Worm (Caenorhabditis elegans): ENCODE measurements around the gene F16G10.8.

The F16G10.8 gene

ce11 chrII:2383334-2383733 is at the start of gene F16G10.8:
Gene F16G10.8, minus strand, starts transcription at chrII:2383434.
- TF ChIP-seq W03F9.2 (tag; optimal IDR thresholded peaks at IDR 0.05) (no peak), him-1 (tag; optimal IDR thresholded peaks at IDR 0.05) (no peak), dao-5 (tag; optimal IDR thresholded peaks at IDR 0.05) (no peak)

ce11 chrII:2431972-2432371 is 48.7 kb upstream of the F16G10.8 start, which contains the start of gene ceh-86:
Gene ceh-86, minus strand, starts transcription at chrII:2432072.
- TF ChIP-seq dao-5 (tag; optimal IDR thresholded peaks at IDR 0.05) = no peak
- TF ChIP-seq him-1 (tag; optimal IDR thresholded peaks at IDR 0.05) = no peak
- TF ChIP-seq W03F9.2 (tag; optimal IDR thresholded peaks at IDR 0.05) = no peak

ce11 chrII:2422427-2422826 is 39.2 kb upstream of the F16G10.8 start:
- TF ChIP-seq dao-5 (tag; optimal IDR thresholded peaks at IDR 0.05) (no peak), W03F9.2 (tag; optimal IDR thresholded peaks at IDR 0.05) (no peak), him-1 (tag; optimal IDR thresholded peaks at IDR 0.05) (no peak)

ce11 chrII:2421905-2422304 is 38.7 kb upstream of the F16G10.8 start, which contains the start of gene F42G2.2:
Gene F42G2.2, plus strand, starts transcription at chrII:2422205.
- TF ChIP-seq him-1 (tag; optimal IDR thresholded peaks at IDR 0.05) (no peak), W03F9.2 (tag; optimal IDR thresholded peaks at IDR 0.05) (no peak), dao-5 (tag; optimal IDR thresholded peaks at IDR 0.05) (no peak)

ce11 chrII:2421185-2421584 is 38.0 kb upstream of the F16G10.8 start:
- TF ChIP-seq dao-5 (tag; optimal IDR thresholded peaks at IDR 0.05) (no peak), W03F9.2 (tag; optimal IDR thresholded peaks at IDR 0.05) (no peak), him-1 (tag; optimal IDR thresholded peaks at IDR 0.05) (no peak)

- TF ChIP-seq W03F9.2 (tag; optimal IDR thresholded peaks at IDR 0.05) (no peak), him-1 (tag; optimal IDR thresholded peaks at IDR 0.05) (no peak), dao-5 (tag; optimal IDR thresholded peaks at IDR 0.05) (no peak)
Observed at ce11 chrII:2420685-2421084, 37.5 kb upstream of the F16G10.8 start.

ce11 chrII:2418836-2419235 is 35.6 kb upstream of the F16G10.8 start, which contains the start of gene fbxc-20:
Gene fbxc-20, plus strand, starts transcription at chrII:2419136.
- TF ChIP-seq dao-5 (tag; optimal IDR thresholded peaks at IDR 0.05) = no peak
- TF ChIP-seq him-1 (tag; optimal IDR thresholded peaks at IDR 0.05) = no peak
- no peak for TF ChIP-seq W03F9.2 (tag; optimal IDR thresholded peaks at IDR 0.05)

- TF ChIP-seq dao-5 (tag; optimal IDR thresholded peaks at IDR 0.05) = no peak
- no peak for TF ChIP-seq him-1 (tag; optimal IDR thresholded peaks at IDR 0.05)
- TF ChIP-seq W03F9.2 (tag; optimal IDR thresholded peaks at IDR 0.05) = no peak
Observed at ce11 chrII:2417889-2418288, 34.7 kb upstream of the F16G10.8 start, which contains the start of the genes F42G2.5 and F42G2.7. Gene F42G2.5, minus strand, starts transcription at chrII:2417989. Gene F42G2.7, plus strand, starts transcription at chrII:2418158.

- TF ChIP-seq dao-5 (tag; optimal IDR thresholded peaks at IDR 0.05) (no peak), W03F9.2 (tag; optimal IDR thresholded peaks at IDR 0.05) (no peak), him-1 (tag; optimal IDR thresholded peaks at IDR 0.05) (no peak)
Observed at ce11 chrII:2415439-2415838, 32.2 kb upstream of the F16G10.8 start, which contains the start of gene fbxa-4. Gene fbxa-4, minus strand, starts transcription at chrII:2415531.

ce11 chrII:2412649-2413048 is 29.4 kb upstream of the F16G10.8 start, which contains the start of gene fbxa-182:
Gene fbxa-182, minus strand, starts transcription at chrII:2412749.
- TF ChIP-seq him-1 (tag; optimal IDR thresholded peaks at IDR 0.05) (no peak), W03F9.2 (tag; optimal IDR thresholded peaks at IDR 0.05) (no peak), dao-5 (tag; optimal IDR thresholded peaks at IDR 0.05) (no peak)

- no peak for TF ChIP-seq dao-5 (tag; optimal IDR thresholded peaks at IDR 0.05)
Observed at ce11 chrII:2411555-2411954, 28.3 kb upstream of the F16G10.8 start.

- no peak for TF ChIP-seq dao-5 (tag; optimal IDR thresholded peaks at IDR 0.05)
- no peak for TF ChIP-seq him-1 (tag; optimal IDR thresholded peaks at IDR 0.05)
- no peak for TF ChIP-seq W03F9.2 (tag; optimal IDR thresholded peaks at IDR 0.05)
Observed at ce11 chrII:2411093-2411492, 27.9 kb upstream of the F16G10.8 start.

- TF ChIP-seq W03F9.2 (tag; optimal IDR thresholded peaks at IDR 0.05) (no peak), dao-5 (tag; optimal IDR thresholded peaks at IDR 0.05) (no peak), him-1 (tag; optimal IDR thresholded peaks at IDR 0.05) (no peak)
Observed at ce11 chrII:2403984-2404383, 20.8 kb upstream of the F16G10.8 start, which contains the start of gene F16G10.1. Gene F16G10.1, plus strand, starts transcription at chrII:2404284.

ce11 chrII:2399810-2400209 is 16.6 kb upstream of the F16G10.8 start:
- no peak for TF ChIP-seq dao-5 (tag; optimal IDR thresholded peaks at IDR 0.05)
- TF ChIP-seq W03F9.2 (tag; optimal IDR thresholded peaks at IDR 0.05) = no peak
- no peak for TF ChIP-seq him-1 (tag; optimal IDR thresholded peaks at IDR 0.05)

- no peak for TF ChIP-seq W03F9.2 (tag; optimal IDR thresholded peaks at IDR 0.05)
- no peak for TF ChIP-seq him-1 (tag; optimal IDR thresholded peaks at IDR 0.05)
- TF ChIP-seq dao-5 (tag; optimal IDR thresholded peaks at IDR 0.05) = no peak
Observed at ce11 chrII:2398884-2399283, 15.7 kb upstream of the F16G10.8 start, which contains the start of gene F16G10.14. Gene F16G10.14, minus strand, starts transcription at chrII:2398984.

Data from whole organism, L4/young adult.